Worm (Caenorhabditis elegans) whole organism, L4/young adult: ENCODE measurements around the gene B0212.3.
"Not testable (repeated sequence)": the region's sequence is repeated elsewhere in the genome, so short reads cannot be mapped to it uniquely, and the experiment has no call there.

Experiments used
- W03F9.2 ChIP-seq: fragments of 150-350 bp; optimal IDR thresholded peaks from 2 replicates; lab custom pipeline; 2014; ENCODE audit warnings: missing biosample characterization, missing genetic modification characterization
- dao-5 ChIP-seq: sonication (generic microtip); optimal IDR thresholded peaks from 2 replicates; lab custom pipeline; 2016; ENCODE audit warnings: missing genotype, missing genetic modification characterization, moderate library complexity, missing compliant biosample characterization
- him-1 ChIP-seq: sonication (generic microtip); optimal IDR thresholded peaks from 2 replicates; lab custom pipeline; 2016; ENCODE audit warnings: missing genotype, missing genetic modification reagents, missing genetic modification characterization, missing compliant biosample characterization

The B0212.3 gene

DNA sequence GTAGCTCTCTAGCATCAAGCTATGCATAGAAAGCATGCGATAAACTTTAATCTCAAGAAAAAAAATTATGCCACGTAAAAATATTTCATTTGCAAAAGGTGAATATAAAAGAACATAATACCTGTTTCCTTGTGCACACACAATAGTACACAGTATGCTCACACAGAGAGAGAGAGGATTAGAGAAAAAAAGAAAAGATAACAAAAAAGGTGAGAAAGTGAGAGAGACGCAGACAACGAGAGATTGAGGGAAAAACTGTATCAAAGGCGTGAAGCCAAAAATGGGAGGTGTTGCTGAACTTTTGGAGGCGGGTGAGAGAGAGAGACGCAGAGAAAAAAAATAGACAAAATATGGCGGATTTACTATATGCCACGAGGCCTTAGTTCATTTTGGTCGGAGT, 8.3 kb downstream of the B0212.3 start:
- no peak for TF ChIP-seq him-1 (tag; lab: Kevin White, UChicago)
- TF ChIP-seq dao-5 (tag; lab: Kevin White, UChicago) = no peak
- TF ChIP-seq W03F9.2 = no peak

DNA sequence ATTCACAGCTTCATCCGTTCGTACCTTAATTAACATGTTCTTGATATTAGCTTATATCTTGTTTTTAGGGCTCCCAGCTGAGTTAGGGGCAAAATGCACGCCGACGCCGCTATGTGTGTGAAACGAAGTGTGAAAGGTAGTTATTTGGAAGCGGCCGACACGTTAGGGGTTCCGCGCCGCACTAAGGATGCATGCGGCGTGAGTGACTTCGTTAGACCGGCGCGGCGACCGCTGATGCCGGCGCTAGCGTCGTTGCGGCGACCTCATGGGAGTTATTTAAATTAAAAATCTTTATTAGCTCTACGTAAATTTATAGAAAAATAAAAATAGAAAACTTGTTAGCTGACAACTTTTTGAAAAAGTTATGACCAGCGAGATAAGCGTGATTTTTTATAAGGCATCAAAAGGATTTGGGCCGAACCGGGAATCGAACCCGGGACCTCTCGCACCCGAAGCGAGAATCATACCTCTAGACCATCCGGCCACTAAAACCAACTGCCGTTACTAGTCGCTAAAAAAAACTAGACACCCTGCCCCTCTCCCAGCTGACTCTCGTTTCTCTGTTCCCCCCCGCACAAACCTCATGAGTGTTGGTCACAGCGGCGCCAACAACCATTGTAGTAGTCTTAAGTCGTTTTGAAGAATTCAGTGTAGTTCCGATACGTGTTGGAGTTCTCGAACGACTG, 11.9 kb downstream of the B0212.3 start:
- TF ChIP-seq him-1 (tag; lab: Kevin White, UChicago) (peak; percentile 31), W03F9.2 (no peak)

DNA sequence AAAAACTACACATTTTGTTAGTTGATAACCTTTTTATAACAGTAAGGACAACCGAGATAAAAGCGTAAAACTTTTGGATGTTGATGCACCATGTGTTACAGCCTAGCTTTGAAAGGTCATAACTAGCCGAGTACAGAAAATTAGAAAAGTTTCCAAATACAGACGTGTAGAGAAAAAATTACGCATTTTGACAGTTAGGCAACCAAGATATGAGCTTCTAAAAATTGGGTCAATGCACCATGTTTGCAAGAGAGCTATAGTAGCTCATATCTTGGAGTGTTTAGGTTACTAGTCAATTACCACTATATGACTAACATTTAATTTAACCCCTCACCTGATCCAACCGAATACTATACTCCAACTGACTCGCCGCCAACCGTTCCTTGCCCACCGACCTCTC, 13.0 kb downstream of the B0212.3 start:
- TF ChIP-seq him-1 (tag; lab: Kevin White, UChicago) (no peak), W03F9.2 (no peak), dao-5 (tag; lab: Kevin White, UChicago) (no peak)

DNA sequence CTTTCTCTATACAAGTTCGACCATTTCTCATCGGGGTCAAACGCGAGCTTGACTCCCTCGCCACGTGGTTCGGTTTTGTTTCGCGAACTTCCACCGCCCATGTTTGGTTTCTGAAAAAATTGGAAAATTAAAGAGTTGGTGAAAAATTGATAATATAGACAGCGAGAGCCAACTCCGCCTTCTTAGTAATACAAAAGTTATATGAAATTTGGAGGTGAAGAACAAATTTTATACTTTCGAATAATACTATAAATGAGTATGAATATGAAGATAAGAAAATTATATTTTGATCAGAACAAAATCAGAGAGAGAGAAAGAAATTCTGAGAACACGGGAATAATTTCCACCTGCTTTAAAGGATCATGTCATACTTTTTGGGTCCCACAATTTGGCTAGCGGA, 17.4 kb downstream of the B0212.3 start, which contains the start of gene osm-9:
TSS of gene osm-9 (minus strand) at position 101 of the 400 bp plus-strand sequence.
- TF ChIP-seq dao-5 (tag; lab: Kevin White, UChicago) (no peak), W03F9.2 (no peak), him-1 (tag; lab: Kevin White, UChicago) (no peak)

DNA sequence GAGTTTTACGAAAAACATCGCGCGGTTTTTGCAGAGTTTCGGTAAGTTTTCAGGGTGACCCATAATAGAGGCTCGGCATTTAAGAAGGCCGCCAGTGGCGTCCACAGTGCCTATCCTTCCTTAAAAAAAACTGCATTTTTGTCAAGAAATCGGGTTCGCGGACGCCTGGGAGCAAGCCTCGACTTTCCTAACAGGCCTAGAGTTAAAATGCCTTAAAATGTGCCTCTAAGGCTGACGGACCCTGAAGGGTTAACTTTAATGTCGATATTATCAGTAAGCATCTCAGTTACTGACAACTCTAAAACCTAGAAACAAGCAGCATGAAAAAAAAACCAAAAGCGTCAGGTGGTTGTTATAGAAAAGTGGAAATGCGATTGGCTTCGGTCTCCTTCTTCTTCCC, 19.2 kb downstream of the B0212.3 start:
- TF ChIP-seq W03F9.2 (no peak), dao-5 (tag; lab: Kevin White, UChicago) (no peak), him-1 (tag; lab: Kevin White, UChicago) (no peak)

DNA sequence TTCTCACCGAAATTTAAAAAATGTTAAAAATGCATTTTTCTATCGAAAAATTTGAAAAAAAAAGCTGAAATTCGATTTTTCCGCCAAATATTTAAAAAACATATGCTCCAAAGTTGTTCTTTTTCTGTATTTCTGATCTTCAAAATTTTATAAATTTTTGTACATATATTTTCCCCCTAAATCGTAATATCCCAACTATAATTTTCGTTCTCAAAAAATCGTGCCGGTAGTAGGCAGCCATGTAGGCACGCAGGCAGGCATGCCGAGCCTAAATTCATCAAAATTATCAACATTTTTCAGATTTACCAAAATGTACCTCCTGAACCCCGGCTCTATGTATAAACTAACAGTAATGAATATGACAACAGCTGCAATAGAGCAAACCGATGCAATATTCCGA, 24.9 kb downstream of the B0212.3 start, which contains the start of gene sre-5:
TSS of gene sre-5 (plus strand) at position 301 of the 400 bp plus-strand sequence.
- TF ChIP-seq him-1 (tag; lab: Kevin White, UChicago) = no peak

DNA sequence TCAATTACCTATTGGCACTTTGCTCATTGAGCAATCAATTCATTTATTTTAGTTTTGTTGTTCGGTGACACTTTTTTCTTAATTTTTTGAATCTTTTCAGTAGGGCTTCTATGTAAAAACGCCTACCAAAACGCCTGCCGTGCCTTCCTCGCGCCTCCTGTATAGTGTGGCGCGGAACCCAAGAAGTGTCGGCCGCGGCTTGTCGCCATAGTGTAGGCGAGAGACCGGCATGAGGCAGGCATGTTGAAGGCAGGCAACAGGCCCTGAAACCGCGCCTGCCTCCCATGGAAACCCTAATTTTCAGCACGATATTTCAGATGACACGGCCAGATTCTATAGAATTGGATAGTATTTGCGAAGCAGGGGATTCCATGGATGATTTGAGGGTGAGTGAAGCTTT, 28.6 kb downstream of the B0212.3 start, which contains the start of gene otpl-1:
TSS of gene otpl-1 (plus strand) at position 372 of the 400 bp plus-strand sequence.
- TF ChIP-seq him-1 (tag; lab: Kevin White, UChicago) (no peak), dao-5 (tag; lab: Kevin White, UChicago) (no peak), W03F9.2 (no peak)

DNA sequence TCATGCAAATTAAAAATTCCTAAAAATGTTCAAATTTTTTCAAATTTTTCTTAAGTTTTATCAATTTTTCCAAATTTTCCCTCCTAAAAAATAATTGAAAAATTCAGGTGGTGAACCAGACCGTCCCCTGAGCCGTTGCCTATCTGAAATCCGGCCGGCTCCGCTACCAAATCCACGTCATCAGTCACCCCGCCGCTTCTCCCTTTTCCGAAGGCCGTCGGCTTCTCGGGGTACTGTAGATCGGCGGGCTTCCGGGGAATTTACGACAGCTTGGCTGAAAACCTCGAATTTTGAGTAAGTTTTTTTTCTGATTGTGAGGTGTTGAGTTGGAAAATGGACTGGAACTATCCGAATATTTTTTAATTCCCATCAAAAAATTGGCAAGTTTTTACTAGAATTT, 30.6 kb downstream of the B0212.3 start:
- TF ChIP-seq him-1 (tag; lab: Kevin White, UChicago) = no peak

DNA sequence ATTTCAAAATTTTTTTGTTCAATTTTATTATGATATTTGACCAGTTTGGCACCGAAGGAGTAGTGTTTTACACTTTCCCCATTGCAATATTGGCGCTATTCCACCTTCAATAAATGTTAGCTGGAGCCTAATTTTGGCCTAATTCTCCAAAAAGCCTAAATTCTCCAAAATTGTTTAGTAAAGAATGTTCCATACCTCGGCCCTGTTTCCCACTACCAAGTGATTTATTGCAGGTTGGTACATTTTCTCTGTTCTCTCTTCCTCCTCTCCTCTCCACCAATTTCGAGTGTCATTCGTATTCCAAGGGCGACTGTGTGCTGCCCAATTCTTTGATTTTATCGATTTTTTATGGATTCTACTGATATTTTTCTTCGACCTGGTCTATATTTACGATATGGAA, 38.2 kb downstream of the B0212.3 start, which contains the start of gene Y37E11B.2:
TSS of gene Y37E11B.2 (plus strand) at position 301 of the 400 bp plus-strand sequence.
- no peak for TF ChIP-seq him-1 (tag; lab: Kevin White, UChicago)

DNA sequence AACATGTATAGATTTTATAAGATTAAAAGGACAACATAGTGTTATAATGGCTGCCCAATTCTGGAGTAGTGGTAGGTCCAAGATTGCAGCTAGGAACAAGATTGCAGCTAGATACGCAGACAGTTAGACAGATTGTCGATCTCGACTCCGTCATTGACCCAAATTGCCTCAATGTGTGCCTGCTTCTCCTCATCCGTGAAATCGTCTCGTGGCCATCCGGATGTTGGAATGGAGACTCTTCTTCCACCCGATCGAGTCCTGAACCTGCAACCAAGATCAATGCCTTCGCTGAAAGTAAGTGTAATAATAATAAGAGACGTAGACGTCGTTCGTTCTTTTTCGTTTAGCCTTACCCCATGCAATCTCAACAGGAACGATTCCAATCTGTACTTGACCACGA, 38.7 kb downstream of the B0212.3 start:
- TF ChIP-seq W03F9.2 = no peak
- no peak for TF ChIP-seq him-1 (tag; lab: Kevin White, UChicago)
- no peak for TF ChIP-seq dao-5 (tag; lab: Kevin White, UChicago)

DNA sequence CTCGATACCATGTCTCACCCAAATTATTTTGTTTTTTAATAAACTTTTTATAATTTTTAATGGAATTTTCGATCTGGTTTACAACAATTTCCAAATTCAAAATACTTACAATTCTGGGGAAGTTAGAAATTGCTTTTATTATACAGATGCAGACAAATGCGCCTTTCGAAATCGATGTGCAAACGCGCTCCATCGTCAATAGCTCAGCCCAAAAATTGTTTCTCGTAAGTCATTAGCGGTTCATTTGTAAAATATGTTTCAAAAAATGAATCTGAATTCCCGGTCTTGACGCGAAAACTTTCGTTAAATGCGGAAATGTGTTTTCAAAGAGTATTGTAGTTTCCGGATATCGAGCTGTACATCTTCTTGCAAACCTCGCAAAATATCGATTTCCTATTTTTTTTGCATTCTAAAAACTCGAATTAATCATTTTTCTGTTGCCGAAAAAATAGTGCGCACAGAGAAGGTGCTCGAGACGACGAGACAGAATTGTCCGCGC, 39.6 kb downstream of the B0212.3 start, which contains the start of gene Y37E11B.1:
TSS of gene Y37E11B.1 (plus strand) at position 145 of the 499 bp plus-strand sequence.
- no peak for TF ChIP-seq W03F9.2
- no peak for TF ChIP-seq dao-5 (tag; lab: Kevin White, UChicago)
- TF ChIP-seq him-1 (tag; lab: Kevin White, UChicago) = no peak

DNA sequence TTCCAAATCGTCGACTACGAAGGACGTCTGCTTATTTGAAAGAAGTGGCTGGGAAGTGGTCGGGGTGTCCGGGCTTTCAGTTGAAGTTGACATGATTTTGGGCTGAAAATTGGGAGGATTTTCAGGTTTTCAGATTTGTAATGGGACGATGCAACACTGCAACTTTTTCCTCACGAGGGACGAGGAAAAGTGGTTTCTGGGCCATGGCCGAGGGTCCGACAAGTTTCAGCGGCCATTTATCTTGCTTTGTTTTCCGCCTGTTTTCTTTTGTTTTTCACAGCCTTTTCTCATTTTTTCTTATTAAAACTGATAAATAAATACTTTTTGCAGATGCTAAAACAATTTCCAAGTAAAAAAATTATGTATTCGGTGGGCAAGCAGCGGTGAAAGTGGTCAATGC, 42.8 kb downstream of the B0212.3 start, which contains the start of gene blos-7:
TSS of gene blos-7 (minus strand) at position 101 of the 400 bp plus-strand sequence.
- not testable (repeated sequence) for TF ChIP-seq dao-5 (tag; lab: Kevin White, UChicago); W03F9.2; him-1 (tag; lab: Kevin White, UChicago)

DNA sequence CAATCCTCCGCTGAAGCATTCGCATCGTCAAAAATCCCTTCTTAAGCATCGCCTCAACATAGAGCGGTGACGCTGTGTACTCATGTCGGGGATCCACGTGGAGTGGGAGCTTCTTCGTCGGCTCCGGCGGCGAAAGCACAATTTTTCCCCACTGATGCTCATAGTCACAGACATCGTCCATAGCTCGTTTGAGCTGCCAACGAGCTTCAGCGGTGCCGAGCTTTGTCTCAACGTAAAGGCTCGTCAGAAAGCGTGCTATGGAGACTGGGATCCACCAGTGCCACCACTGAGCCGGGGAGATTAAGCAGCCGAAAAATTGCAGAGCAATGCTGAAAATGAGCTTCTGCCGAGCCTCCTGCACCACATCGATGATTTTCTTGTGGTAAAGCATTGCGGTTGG, 50.8 kb downstream of the B0212.3 start:
- TF ChIP-seq him-1 (tag; lab: Kevin White, UChicago) (no peak), W03F9.2 (no peak), dao-5 (tag; lab: Kevin White, UChicago) (no peak)
